Worm (Caenorhabditis elegans) whole organism, L1 larva: ENCODE data around the gene str-2.

ENCODE experiments used
- fkh-8 ChIP-seq: sonication (generic microtip); optimal IDR thresholded peaks from 2 replicates; lab custom pipeline; 2016; ENCODE audit warnings: mild to moderate bottlenecking, missing genetic modification characterization, missing compliant biosample characterization
- hpl-2 ChIP-seq: fragments of 150-350 bp; optimal IDR thresholded peaks from 2 replicates; lab custom pipeline; 2014; ENCODE audit warnings: missing biosample characterization, missing genetic modification reagents, missing genetic modification characterization
- nhr-237 ChIP-seq: fragments of 150-350 bp; optimal IDR thresholded peaks from 2 replicates; lab custom pipeline; 2014; ENCODE audit warnings: missing biosample characterization, missing genetic modification characterization

ce11 chrV:9835945-9836344, 11.9 kb upstream of the str-2 start, which contains the start of gene sru-38:
- TF ChIP-seq fkh-8 (tag; lab: Kevin White, UChicago): no peak
- TF ChIP-seq nhr-237 (tag; lab: Kevin White, UChicago): no peak
- no peak for TF ChIP-seq hpl-2 (GFP tag; lab: Kevin White, UChicago)
